Worm (Caenorhabditis elegans) whole organism, young adult: ENCODE results near the gene C53B4.3.
A peak's percentile ranks its signal among the peaks of the same experiment; 100 is the strongest.
"Not testable (repeated sequence)": the region's sequence is repeated elsewhere in the genome, so short reads cannot be mapped to it uniquely, and the experiment has no call there.

Source experiments
- B0261.1 ChIP-seq: sonication (generic microtip); optimal IDR thresholded peaks from 2 replicates; lab custom pipeline; 2016; ENCODE audit warnings: mild to moderate bottlenecking, missing genetic modification characterization, moderate library complexity, missing compliant biosample characterization
- C17E4.6 ChIP-seq: fragments of 200-800 bp; sonication (Bioruptor generic); IDR thresholded peaks from 2 replicates; pipeline ENCODE4 v1.3.6; 2022; ENCODE audit warnings: missing genetic modification reagents, missing genetic modification characterization, missing compliant biosample characterization
- D2030.7 ChIP-seq: fragments of 200-800 bp; sonication (Bioruptor generic); IDR thresholded peaks from 2 replicates; pipeline ENCODE4 v1.3.6; 2022; ENCODE audit warnings: missing genetic modification reagents, missing genetic modification characterization, missing compliant biosample characterization
- F37B4.10 ChIP-seq: fragments of 200-800 bp; sonication (Bioruptor generic); IDR thresholded peaks from 2 replicates; pipeline ENCODE4 v1.3.6; 2022; ENCODE audit warnings: missing genetic modification characterization, missing compliant biosample characterization
- F49E8.2 ChIP-seq: sonication (generic microtip); optimal IDR thresholded peaks from 3 replicates; lab custom pipeline; 2017; ENCODE audit warnings: missing genetic modification characterization, mild to moderate bottlenecking, missing compliant biosample characterization, antibody characterized with exemption, moderate library complexity; ENCODE audit not compliant: insufficient read depth
- Y53G8AR.9 ChIP-seq: fragments of 200-800 bp; sonication (Bioruptor generic); conservative IDR thresholded peaks from 2 replicates; pipeline ENCODE4 v1.3.6; 2022; ENCODE audit warnings: missing genetic modification reagents, missing genetic modification characterization, missing compliant biosample characterization
- Y56A3A.18 ChIP-seq: fragments of 200-800 bp; sonication (Bioruptor generic); IDR thresholded peaks from 2 replicates; pipeline ENCODE4 v1.3.6; 2022; ENCODE audit warnings: missing genetic modification reagents, missing genetic modification characterization, missing compliant biosample characterization
- Y79H2A.3 ChIP-seq: fragments of 200-800 bp; sonication (Bioruptor generic); conservative IDR thresholded peaks from 2 replicates; pipeline ENCODE4 v1.3.6; 2022; ENCODE audit warnings: missing genetic modification reagents, missing genetic modification characterization, missing compliant biosample characterization
- Y95B8A.8 ChIP-seq: fragments of 200-800 bp; sonication (Bioruptor generic); IDR thresholded peaks from 2 replicates; pipeline ENCODE4 v1.3.6; 2022; ENCODE audit warnings: missing genetic modification reagents, missing genetic modification characterization, missing compliant biosample characterization
- aptf-3 ChIP-seq: fragments of 200-800 bp; sonication (Bioruptor generic); IDR thresholded peaks from 2 replicates; pipeline ENCODE4 v1.3.6; 2022; ENCODE audit warnings: missing genetic modification characterization, missing compliant biosample characterization
- attf-3 ChIP-seq: fragments of 200-800 bp; sonication (Bioruptor generic); conservative IDR thresholded peaks from 2 replicates; pipeline ENCODE4 v1.3.6; 2022; ENCODE audit warnings: missing genetic modification reagents, missing genetic modification characterization, missing compliant biosample characterization
- cebp-1 ChIP-seq, 2 experiments: fragments of 200-800 bp in 1 of 2; sonication (Bioruptor generic) in 1 of 2; sonication (generic microtip) in 1 of 2; IDR thresholded peaks in 1 of 2; optimal IDR thresholded peaks in 1 of 2; 2 replicates each; pipeline versions ENCODE4 v1.3.6 to Lab custom; 2017 to 2022; ENCODE audit warnings: missing compliant biosample characterization in 2 of 2, missing genetic modification characterization in 2 of 2, mild to moderate bottlenecking in 1 of 2, missing genetic modification reagents in 1 of 2, moderate library complexity in 1 of 2
- cebp-2 ChIP-seq: fragments of 200-800 bp; sonication (Bioruptor generic); IDR thresholded peaks from 2 replicates; pipeline ENCODE4 v1.3.6; 2022; ENCODE audit warnings: missing genetic modification characterization, missing compliant biosample characterization
- ceh-40 ChIP-seq: fragments of 200-800 bp; sonication (Bioruptor generic); IDR thresholded peaks from 2 replicates; pipeline ENCODE4 v1.3.6; 2022; ENCODE audit warnings: missing genetic modification characterization, missing compliant biosample characterization
- ceh-58 ChIP-seq: fragments of 200-800 bp; sonication (Bioruptor generic); IDR thresholded peaks from 2 replicates; pipeline ENCODE4 v1.3.6; 2022; ENCODE audit warnings: missing genetic modification characterization, missing compliant biosample characterization
- ceh-91 ChIP-seq: fragments of 200-800 bp; sonication (Bioruptor generic); IDR thresholded peaks from 2 replicates; pipeline ENCODE4 v1.3.6; 2022; ENCODE audit warnings: missing genetic modification reagents, missing genetic modification characterization, missing compliant biosample characterization
- dox-1 ChIP-seq: fragments of 200-800 bp; sonication (Bioruptor generic); IDR thresholded peaks from 2 replicates; pipeline ENCODE4 v1.3.6; 2022; ENCODE audit warnings: missing genetic modification reagents, missing genetic modification characterization, missing compliant biosample characterization
- egl-18 ChIP-seq: fragments of 200-800 bp; sonication (Bioruptor generic); IDR thresholded peaks from 2 replicates; pipeline ENCODE4 v1.3.6; 2022; ENCODE audit warnings: missing genetic modification reagents, missing genetic modification characterization, missing compliant biosample characterization
- egl-44 ChIP-seq: fragments of 200-800 bp; sonication (Bioruptor generic); IDR thresholded peaks from 2 replicates; pipeline ENCODE4 v1.3.6; 2022; ENCODE audit warnings: missing genetic modification reagents, missing genetic modification characterization, missing compliant biosample characterization
- hmg-1.2 ChIP-seq: fragments of 200-800 bp; sonication (Bioruptor generic); IDR thresholded peaks from 2 replicates; pipeline ENCODE4 v1.3.6; 2022; ENCODE audit warnings: missing genetic modification reagents, missing genetic modification characterization, missing compliant biosample characterization
- let-526 ChIP-seq: fragments of 200-800 bp; sonication (Bioruptor generic); IDR thresholded peaks from 2 replicates; pipeline ENCODE4 v1.3.6; 2022; ENCODE audit warnings: missing genetic modification reagents, missing genetic modification characterization, missing compliant biosample characterization
- lin-26 ChIP-seq: fragments of 200-800 bp; sonication (Bioruptor generic); IDR thresholded peaks from 2 replicates; pipeline ENCODE4 v1.3.6; 2022; ENCODE audit warnings: missing genetic modification reagents, missing genetic modification characterization, missing compliant biosample characterization
- madf-3 ChIP-seq: fragments of 200-800 bp; sonication (Bioruptor generic); IDR thresholded peaks from 2 replicates; pipeline ENCODE4 v1.3.6; 2022; ENCODE audit warnings: missing genetic modification reagents, missing genetic modification characterization, missing compliant biosample characterization
- mcd-1 ChIP-seq: fragments of 200-800 bp; sonication (Bioruptor generic); IDR thresholded peaks from 2 replicates; pipeline ENCODE4 v1.3.6; 2022; ENCODE audit warnings: missing genetic modification reagents, missing genetic modification characterization, missing compliant biosample characterization
- nfyb-1 ChIP-seq: fragments of 200-800 bp; sonication (Bioruptor generic); IDR thresholded peaks from 2 replicates; pipeline ENCODE4 v1.3.6; 2022; ENCODE audit warnings: missing genetic modification reagents, missing genetic modification characterization, missing compliant biosample characterization
- nhr-120 ChIP-seq: fragments of 200-800 bp; sonication (Bioruptor generic); IDR thresholded peaks from 2 replicates; pipeline ENCODE4 v1.3.6; 2022; ENCODE audit warnings: missing genetic modification characterization, missing compliant biosample characterization
- rcor-1 ChIP-seq: fragments of 200-800 bp; sonication (Bioruptor generic); IDR thresholded peaks from 2 replicates; pipeline ENCODE4 v1.3.6; 2022; ENCODE audit warnings: missing genetic modification reagents, missing genetic modification characterization, missing compliant biosample characterization
- rpc-1 ChIP-seq, 2 experiments: fragments of 150-350 bp in 1 of 2; sonication (generic microtip) in 1 of 2; optimal IDR thresholded peaks; 2 replicates each; lab custom pipeline; 2014 to 2018; ENCODE audit warnings: missing biosample characterization in 1 of 2, missing genetic modification characterization in 1 of 2, missing genetic modification reagents in 1 of 2, missing genotype in 1 of 2
- tbp1 ChIP-seq: fragments of 200-800 bp; sonication (Bioruptor generic); optimal IDR thresholded peaks from 2 replicates; lab custom pipeline; 2018; ENCODE audit warnings: mild to moderate bottlenecking, missing genetic modification characterization, missing compliant biosample characterization
- ztf-25 ChIP-seq: fragments of 200-800 bp; sonication (Bioruptor generic); IDR thresholded peaks from 2 replicates; pipeline ENCODE4 v1.3.6; 2022; ENCODE audit warnings: missing genetic modification reagents, missing genetic modification characterization, missing compliant biosample characterization
- ztf-28 ChIP-seq: fragments of 200-800 bp; sonication (Bioruptor generic); IDR thresholded peaks from 2 replicates; pipeline ENCODE4 v1.3.6; 2022; ENCODE audit warnings: missing genetic modification reagents, missing genetic modification characterization, missing compliant biosample characterization
- ztf-6 ChIP-seq: fragments of 200-800 bp; sonication (Bioruptor generic); IDR thresholded peaks from 2 replicates; pipeline ENCODE4 v1.3.6; 2022; ENCODE audit warnings: missing genetic modification reagents, missing genetic modification characterization, missing compliant biosample characterization

The C53B4.3 gene

ce11 chrIV:8965883-8966282 lies 7.6 kb downstream of the C53B4.3 start, which contains the start of gene C53B4.2:
TSS of gene C53B4.2 (plus strand) at chrIV:8966183.
- TF ChIP-seq F49E8.2 (tag; lab: Kevin White, UChicago): no peak
- no peak for TF ChIP-seq mcd-1 (GFP tag; lab: Robert Waterston, UW)
- TF ChIP-seq Y53G8AR.9 (GFP tag; lab: Robert Waterston, UW): no peak
- no peak for TF ChIP-seq Y79H2A.3 (GFP tag; lab: Robert Waterston, UW)
- TF ChIP-seq F37B4.10 (GFP tag; lab: Robert Waterston, UW): no peak
- no peak for TF ChIP-seq nhr-120
- TF ChIP-seq, all 124 proteins: peak for 0

- TF ChIP-seq ceh-58 (GFP tag; lab: Robert Waterston, UW): 0 out of 2 replicates have a peak, but pooled peaks have one; percentile 53
- peak; percentile 79; the same call in 1 of the 2 replicates for TF ChIP-seq ztf-25
- TF ChIP-seq egl-44 (GFP tag; lab: Robert Waterston, UW): peak; percentile 62
- TF ChIP-seq B0261.1 (tag; lab: Kevin White, UChicago): peak; percentile 57
- TF ChIP-seq rcor-1: peak; percentile 42; the same call in 1 of the 2 replicates
- TF ChIP-seq Y95B8A.8 (GFP tag; lab: Robert Waterston, UW): 0 out of 2 replicates have a peak, but pooled peaks have one; percentile 22
- peak; percentile 51 for TF ChIP-seq hmg-1.2 (GFP tag; lab: Robert Waterston, UW)
- peak; percentile 85 for TF ChIP-seq tbp1 (GFP tag; lab: Kevin White, UChicago)
- TF ChIP-seq D2030.7: peak; percentile 38; the same call in 1 of the 2 replicates
- peak; percentile 69; the same call in 1 of the 2 replicates for TF ChIP-seq dox-1 (GFP tag; lab: Robert Waterston, UW)
- TF ChIP-seq rpc-1 (optimal IDR thresholded peaks at IDR 0.05; lab: Kevin White, UChicago); cebp-1 (tag; optimal IDR thresholded peaks at IDR 0.05; lab: Kevin White, UChicago): not testable (repeated sequence)
- peak; percentile 51 for TF ChIP-seq rpc-1 (tag; optimal IDR thresholded peaks at IDR 0.05; lab: Kevin White, UChicago)
- peak; percentile 83 for TF ChIP-seq ceh-40 (GFP tag; lab: Robert Waterston, UW)
- TF ChIP-seq nhr-120: 0 out of 2 replicates have a peak, but pooled peaks have one; percentile 77
- 0 out of 2 replicates have a peak, but pooled peaks have one; percentile 13 for TF ChIP-seq attf-3 (GFP tag; lab: Robert Waterston, UW)
- TF ChIP-seq let-526: 0 out of 2 replicates have a peak, but pooled peaks have one; percentile 31
- peak; percentile 12; the same call in 1 of the 2 replicates for TF ChIP-seq C17E4.6 (GFP tag; lab: Robert Waterston, UW)
- TF ChIP-seq cebp-1 (GFP tag; IDR thresholded peaks at IDR 0.05; lab: Robert Waterston, UW): peak; percentile 63
- TF ChIP-seq egl-18 (GFP tag; lab: Robert Waterston, UW): 0 out of 2 replicates have a peak, but pooled peaks have one; percentile 17
- 0 out of 2 replicates have a peak, but pooled peaks have one; percentile 11 for TF ChIP-seq ztf-6 (GFP tag; lab: Robert Waterston, UW)
- TF ChIP-seq nfyb-1: peak; percentile 55; the same call in 1 of the 2 replicates
- 0 out of 2 replicates have a peak, but pooled peaks have one; percentile 34 for TF ChIP-seq Y53G8AR.9 (GFP tag; lab: Robert Waterston, UW)
- peak; percentile 95 for TF ChIP-seq lin-26 (GFP tag; lab: Robert Waterston, UW)
- TF ChIP-seq Y56A3A.18: 0 out of 2 replicates have a peak, but pooled peaks have one; percentile 33
- TF ChIP-seq ztf-28 (GFP tag; lab: Robert Waterston, UW): 0 out of 2 replicates have a peak, but pooled peaks have one; percentile 40
- TF ChIP-seq cebp-2 (GFP tag; lab: Robert Waterston, UW): 0 out of 2 replicates have a peak, but pooled peaks have one; percentile 9
- peak; percentile 36; the same call in 1 of the 2 replicates for TF ChIP-seq ceh-91 (GFP tag; lab: Robert Waterston, UW)
- 0 out of 2 replicates have a peak, but pooled peaks have one; percentile 60 for TF ChIP-seq aptf-3 (GFP tag; lab: Robert Waterston, UW)
- peak; percentile 63; the same call in 1 of the 2 replicates for TF ChIP-seq madf-3
These were observed 9.5 kb downstream of the C53B4.3 start for ce11 chrIV:8964042-8964441.

- TF ChIP-seq attf-3 (GFP tag; lab: Robert Waterston, UW): peak; percentile 69
These were observed 12.4 kb downstream of the C53B4.3 start for ce11 chrIV:8961109-8961508.
